Fruit fly (Drosophila melanogaster): ENCODE measurements around the gene Ddx1.

Ddx1 gene

dm6 chr3L:22262797-22263423 lies at the start of gene Ddx1, which contains the start of gene Rich (continued):
- no peak for TF ChIP-seq oc (tag; optimal IDR thresholded peaks at IDR 0.05)
- TF ChIP-seq dm (GFP tag; optimal IDR thresholded peaks at IDR 0.05) = peak; percentile 31
- TF ChIP-seq mld (GFP tag; IDR thresholded peaks at IDR 0.05; ENCODE audit: partially characterized antibody) = no peak
- peak; percentile 23 for TF ChIP-seq CG17385 (GFP tag; optimal IDR thresholded peaks at IDR 0.05)
- no peak for TF ChIP-seq danr (GFP tag; IDR thresholded peaks at IDR 0.05)
- TF ChIP-seq nmo (GFP tag; optimal IDR thresholded peaks at IDR 0.05) = peak; percentile 73
- TF ChIP-seq Sox100B (GFP tag; optimal IDR thresholded peaks at IDR 0.05) = no peak
- peak; percentile 57 for TF ChIP-seq pzg (GFP tag; optimal IDR thresholded peaks at IDR 0.05)
- no peak for TF ChIP-seq grn (GFP tag; optimal IDR thresholded peaks at IDR 0.05)
- TF ChIP-seq lola (GFP tag; optimal IDR thresholded peaks at IDR 0.05) = peak in 1 of 3 experiments; percentile 60
- TF ChIP-seq CG7271 (tag; optimal IDR thresholded peaks at IDR 0.05) = no peak
- TF ChIP-seq eyg (GFP tag; optimal IDR thresholded peaks at IDR 0.05) = no peak
- TF ChIP-seq ssp (GFP tag; IDR thresholded peaks at IDR 0.05) = no peak
- TF ChIP-seq abd-A (tag; optimal IDR thresholded peaks at IDR 0.05) = no peak
- TF ChIP-seq fd102C (GFP tag; optimal IDR thresholded peaks at IDR 0.05) = no peak
- TF ChIP-seq pita (GFP tag; optimal IDR thresholded peaks at IDR 0.05) = no peak
- TF ChIP-seq CG5245 (GFP tag; optimal IDR thresholded peaks at IDR 0.05) = no peak
- TF ChIP-seq CG4707 (GFP tag; optimal IDR thresholded peaks at IDR 0.05) = no peak
- no peak; the same call in 1 of the 2 replicates for TF ChIP-seq CG4404 (GFP tag; IDR thresholded peaks at IDR 0.05)
- peak; percentile 36 for TF ChIP-seq CG18599 (GFP tag; optimal IDR thresholded peaks at IDR 0.05)
- no peak for TF ChIP-seq NK7.1 (GFP tag; optimal IDR thresholded peaks at IDR 0.05)
- TF ChIP-seq ATbp (GFP tag; optimal IDR thresholded peaks at IDR 0.05) = no peak
- TF ChIP-seq jing (GFP tag; optimal IDR thresholded peaks at IDR 0.05) = no peak
- no peak for TF ChIP-seq gsb (GFP tag; IDR thresholded peaks at IDR 0.05)
- no peak for TF ChIP-seq CG7357 (GFP tag; IDR thresholded peaks at IDR 0.05)
- no peak for TF ChIP-seq Hr78 (GFP tag; optimal IDR thresholded peaks at IDR 0.05)
- peak; percentile 23 for TF ChIP-seq ems (GFP tag; optimal IDR thresholded peaks at IDR 0.05)
- no peak for TF ChIP-seq gem (tag; optimal IDR thresholded peaks at IDR 0.05)
- TF ChIP-seq Oaz (GFP tag; IDR thresholded peaks at IDR 0.05) = no peak
- peak; percentile 49 for TF ChIP-seq CG1233 (GFP tag; optimal IDR thresholded peaks at IDR 0.05)
- no peak for TF ChIP-seq CG7745 (tag; optimal IDR thresholded peaks at IDR 0.05)
- TF ChIP-seq CG3163 (GFP tag; optimal IDR thresholded peaks at IDR 0.05) = no peak
- peak; percentile 74 for TF ChIP-seq CG12391 (tag; optimal IDR thresholded peaks at IDR 0.05)
- TF ChIP-seq CG7839 (tag; optimal IDR thresholded peaks at IDR 0.05) = peak; percentile 56
- no peak for TF ChIP-seq peb (GFP tag; IDR thresholded peaks at IDR 0.05)
- TF ChIP-seq sna (GFP tag; IDR thresholded peaks at IDR 0.05; ENCODE audit: partially characterized antibody) = no peak
- TF ChIP-seq CG7963 (GFP tag; IDR thresholded peaks at IDR 0.05; ENCODE audit: partially characterized antibody) = no peak
- TF ChIP-seq CG15601 (tag; optimal IDR thresholded peaks at IDR 0.05) = peak; percentile 51
- peak; percentile 17 for TF ChIP-seq fu2 (GFP tag; optimal IDR thresholded peaks at IDR 0.05)
- peak; percentile 43 to 52 for TF ChIP-seq dpn (GFP tag; optimal IDR thresholded peaks at IDR 0.05)
- peak; percentile 2 for TF ChIP-seq slp2 (GFP tag; optimal IDR thresholded peaks at IDR 0.05)
- TF ChIP-seq cg (GFP tag; optimal IDR thresholded peaks at IDR 0.05) = no peak
- peak; percentile 55; the same call in 1 of the 2 replicates for TF ChIP-seq sens-2 (GFP tag; IDR thresholded peaks at IDR 0.05)
- no peak for TF ChIP-seq CG1832 (GFP tag; optimal IDR thresholded peaks at IDR 0.05)
- 0 out of 3 replicates have a peak, but pooled peaks have one; percentile 35 for TF ChIP-seq dysf (GFP tag; IDR thresholded peaks at IDR 0.05)
- TF ChIP-seq D19A (tag; optimal IDR thresholded peaks at IDR 0.05) = peak; percentile 10
- TF ChIP-seq toy (GFP tag; IDR thresholded peaks at IDR 0.05) = no peak
- TF ChIP-seq Gug (GFP tag; IDR thresholded peaks at IDR 0.05) = no peak
- no peak for TF ChIP-seq CG8478 (optimal IDR thresholded peaks at IDR 0.05)
- no peak for TF ChIP-seq B-H1 (GFP tag; IDR thresholded peaks at IDR 0.05)
